Worm (Caenorhabditis elegans): ENCODE data around the gene vps-39.

ce11 chrV:14001929-14002328 lies 36.2 kb downstream of the vps-39 start:
- TF ChIP-seq tra-4 (tag; optimal IDR thresholded peaks at IDR 0.05) = no peak
- TF ChIP-seq flt-1 (GFP tag; IDR thresholded peaks at IDR 0.05) = no peak
- no peak for TF ChIP-seq tbx-11 (GFP tag; IDR thresholded peaks at IDR 0.05)
- no peak for TF ChIP-seq hmbx-1 (tag; optimal IDR thresholded peaks at IDR 0.05)
- TF ChIP-seq ama-1 (optimal IDR thresholded peaks at IDR 0.05) = no peak
- no peak for TF ChIP-seq hmg-4 (GFP tag; optimal IDR thresholded peaks at IDR 0.05)
- no peak for TF ChIP-seq hnd-1 (tag; optimal IDR thresholded peaks at IDR 0.05)
- no peak for TF ChIP-seq F13C5.2 (tag; optimal IDR thresholded peaks at IDR 0.05)
- no peak for TF ChIP-seq ceh-13 (GFP tag; optimal IDR thresholded peaks at IDR 0.05)
- TF ChIP-seq B0310.2 (tag; optimal IDR thresholded peaks at IDR 0.05) = no peak
- TF ChIP-seq ceh-36 (tag; optimal IDR thresholded peaks at IDR 0.05) = no peak
- TF ChIP-seq tbx-37 (GFP tag; conservative IDR thresholded peaks at IDR 0.05) = no peak
